Fruit fly (Drosophila melanogaster) whole organism: Measurements from ENCODE around the gene Acp24A4.

Experiments
- CG8478 ChIP-seq: fragments of >200 bp; optimal IDR thresholded peaks from 2 replicates; lab custom pipeline; 2018; ENCODE audit warnings: inconsistent platforms
- Dll ChIP-seq: fragments of >200 bp; optimal IDR thresholded peaks from 2 replicates; lab custom pipeline; 2017
- pan ChIP-seq: fragments of >200 bp; optimal IDR thresholded peaks from 2 replicates; lab custom pipeline; 2017
- psq ChIP-seq: fragments of >200 bp; optimal IDR thresholded peaks from 2 replicates; lab custom pipeline; 2017
- usp ChIP-seq: fragments of >200 bp; optimal IDR thresholded peaks from 2 replicates; lab custom pipeline; 2017; ENCODE audit warnings: missing biosample characterization, missing genetic modification characterization, mixed read lengths

DNA sequence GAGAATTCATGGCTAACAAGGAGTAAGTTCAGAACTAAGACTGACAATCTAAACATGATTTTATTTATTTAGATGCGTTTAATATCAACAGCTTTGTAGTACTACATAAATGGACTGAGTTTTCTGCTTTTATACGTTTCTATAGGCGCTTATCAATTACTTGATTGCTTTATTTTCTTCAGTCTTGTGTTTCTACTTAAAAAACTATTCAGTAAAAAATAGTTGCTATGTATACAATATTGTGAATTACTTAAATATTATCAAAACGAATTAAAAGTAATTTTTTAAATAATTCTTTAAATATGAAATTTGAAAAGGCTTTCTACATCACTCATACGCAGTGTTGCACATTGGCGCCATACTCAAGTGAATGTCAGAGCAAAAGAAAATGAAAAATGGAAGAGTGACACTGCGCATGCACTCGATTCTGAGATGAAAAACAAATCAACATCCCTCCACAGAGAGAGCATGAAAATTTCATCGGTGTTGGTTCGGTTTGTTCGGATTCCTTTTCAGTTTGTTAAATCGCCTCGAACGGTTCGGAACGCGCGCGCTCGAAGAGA, 24.0 kb upstream of the Acp24A4 start, which contains the start of the genes lectin-24A and Shaw:
- TF ChIP-seq Dll (no peak), psq (no peak), CG8478 (lab: Kevin White, UChicago) (no peak), pan (no peak), usp (GFP tag; lab: Kevin White, UChicago) (no peak)
